In the genomic region with DNA sequence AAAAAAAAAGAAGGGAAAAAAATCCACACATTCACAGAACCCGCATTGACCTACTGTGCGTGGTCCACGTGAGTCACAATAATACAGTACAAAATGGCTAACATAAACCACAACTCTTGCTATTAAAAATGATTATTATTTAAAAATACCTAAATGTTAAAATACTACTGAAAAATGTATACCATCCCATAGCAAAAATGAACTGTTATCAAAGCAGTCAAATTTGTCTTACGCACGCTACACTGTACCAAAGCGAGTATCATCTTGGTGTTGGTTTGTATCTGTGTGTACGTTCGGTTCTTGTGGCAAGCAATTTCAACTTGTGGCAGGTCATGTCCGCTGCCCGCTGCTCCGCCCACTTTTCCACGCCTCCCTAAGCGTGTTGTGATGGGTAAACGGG, we compare ENCODE assay signal across 1 fruit fly cellular context.
TF ChIP-seq lines count a peak whose summit lies in the region.

No protein-coding gene starts in this region.

TF ChIP-seq in whole organism, embryonic, 481 proteins besides CTCF, POLR2A, EP300 and RAD21 (continued from another document and continues in another):
- TF ChIP-seq dati (GFP tag; IDR thresholded peaks at IDR 0.05; lab: Robert Waterston, UW) (peak; percentile 76), CG12155 (GFP tag; optimal IDR thresholded peaks at IDR 0.05; lab: Kevin White, UChicago) (peak; percentile 87), CG17359 (tag; optimal IDR thresholded peaks at IDR 0.05; lab: Kevin White, UChicago) (peak; percentile 89), wdn (GFP tag; IDR thresholded peaks at IDR 0.05; lab: Robert Waterston, UW) (peak; percentile 60; the same call in 1 of the 2 replicates), CG4820 (GFP tag; optimal IDR thresholded peaks at IDR 0.05; lab: Kevin White, UChicago) (peak; percentile 83), nerfin-2 (GFP tag; IDR thresholded peaks at IDR 0.05; lab: Robert Waterston, UW; ENCODE audit: partially characterized antibody) (0 out of 2 replicates have a peak, but pooled peaks have one; percentile 36), CG4707 (GFP tag; optimal IDR thresholded peaks at IDR 0.05; lab: Kevin White, UChicago) (peak; percentile 81), Lim3 (GFP tag; IDR thresholded peaks at IDR 0.05; lab: Robert Waterston, UW) (peak; percentile 70; the same call in 1 of the 2 replicates), cato (GFP tag; optimal IDR thresholded peaks at IDR 0.05; lab: Kevin White, UChicago; ENCODE audit: borderline replicate concordance) (peak; percentile 80), Oli (tag; optimal IDR thresholded peaks at IDR 0.05; lab: Kevin White, UChicago) (peak; percentile 92), mam (GFP tag; optimal IDR thresholded peaks at IDR 0.05; lab: Kevin White, UChicago) (peak; percentile 82), corto (GFP tag; optimal IDR thresholded peaks at IDR 0.05; lab: Kevin White, UChicago) (no peak), Ada2b (GFP tag; IDR thresholded peaks at IDR 0.05; lab: Robert Waterston, UW) (peak; percentile 92), CG10543 (GFP tag; optimal IDR thresholded peaks at IDR 0.05; lab: Kevin White, UChicago) (peak; percentile 84), sens-2 (GFP tag; IDR thresholded peaks at IDR 0.05; lab: Robert Waterston, UW) (peak; percentile 91), gsb (GFP tag; IDR thresholded peaks at IDR 0.05; lab: Robert Waterston, UW) (peak; percentile 83), Mrtf (GFP tag; IDR thresholded peaks at IDR 0.05; lab: Robert Waterston, UW) (peak; percentile 88), CG2116 (GFP tag; optimal IDR thresholded peaks at IDR 0.05; lab: Kevin White, UChicago) (peak; percentile 33), CG34376 (GFP tag; optimal IDR thresholded peaks at IDR 0.05; lab: Kevin White, UChicago) (peak; percentile 72), stc (GFP tag; IDR thresholded peaks at IDR 0.05; lab: Robert Waterston, UW) (peak; percentile 91), ro (GFP tag; IDR thresholded peaks at IDR 0.05; lab: Robert Waterston, UW) (peak; percentile 57; the same call in 1 of the 2 replicates), CG17802 (tag; optimal IDR thresholded peaks at IDR 0.05; lab: Kevin White, UChicago) (peak; percentile 59), CG12659 (GFP tag; optimal IDR thresholded peaks at IDR 0.05; lab: Kevin White, UChicago) (peak; percentile 87), Dp (GFP tag; optimal IDR thresholded peaks at IDR 0.05; lab: Kevin White, UChicago) (no peak), CG3838 (GFP tag; optimal IDR thresholded peaks at IDR 0.05; lab: Kevin White, UChicago) (peak; percentile 51), tgo (GFP tag; IDR thresholded peaks at IDR 0.05; lab: Robert Waterston, UW) (peak; percentile 94), C15 (GFP tag; IDR thresholded peaks at IDR 0.05; lab: Robert Waterston, UW) (peak; percentile 82; the same call in 2 of the 3 replicates), CG17385 (GFP tag; optimal IDR thresholded peaks at IDR 0.05; lab: Kevin White, UChicago) (peak; percentile 90), pum (GFP tag; optimal IDR thresholded peaks at IDR 0.05; lab: Kevin White, UChicago) (peak; percentile 93), ac (GFP tag; optimal IDR thresholded peaks at IDR 0.05; lab: Kevin White, UChicago) (peak; percentile 61), Rx (GFP tag; IDR thresholded peaks at IDR 0.05; lab: Robert Waterston, UW) (no peak), eyg (GFP tag; optimal IDR thresholded peaks at IDR 0.05; lab: Kevin White, UChicago) (peak; percentile 44), Nf-YB (GFP tag; optimal IDR thresholded peaks at IDR 0.05; lab: Kevin White, UChicago) (peak; percentile 75), gro (GFP tag; optimal IDR thresholded peaks at IDR 0.05; lab: Kevin White, UChicago) (peak; percentile 76), dan (GFP tag; IDR thresholded peaks at IDR 0.05; lab: Robert Waterston, UW) (no peak; the same call in 1 of the 2 replicates), CG4617 (GFP tag; optimal IDR thresholded peaks at IDR 0.05; lab: Kevin White, UChicago; ENCODE audit: borderline replicate concordance) (peak; percentile 64), Atf3 (GFP tag; optimal IDR thresholded peaks at IDR 0.05; lab: Kevin White, UChicago) (peak; percentile 66), NC2β (GFP tag; optimal IDR thresholded peaks at IDR 0.05; lab: Kevin White, UChicago) (peak; percentile 80), Sox102F (GFP tag; optimal IDR thresholded peaks at IDR 0.05; lab: Kevin White, UChicago) (peak; percentile 94), CG11398 (GFP tag; optimal IDR thresholded peaks at IDR 0.05; lab: Kevin White, UChicago) (peak; percentile 61), CG6272 (GFP tag; IDR thresholded peaks at IDR 0.05; lab: Robert Waterston, UW) (peak; percentile 90), HHEX (GFP tag; optimal IDR thresholded peaks at IDR 0.05; lab: Kevin White, UChicago) (peak; percentile 78), sob (GFP tag; IDR thresholded peaks at IDR 0.05; lab: Robert Waterston, UW) (peak; percentile 95), CG12071 (GFP tag; optimal IDR thresholded peaks at IDR 0.05; lab: Kevin White, UChicago) (peak; percentile 80), CG17568 (GFP tag; optimal IDR thresholded peaks at IDR 0.05; lab: Kevin White, UChicago) (peak; percentile 85), Trl (optimal IDR thresholded peaks at IDR 0.05; lab: Kevin White, UChicago) (no peak), Trl (GFP tag; optimal IDR thresholded peaks at IDR 0.05; lab: Kevin White, UChicago) (peak; percentile 93), dpn (GFP tag; optimal IDR thresholded peaks at IDR 0.05; lab: Kevin White, UChicago) (peak; percentile 64 to 92), CG8944 (GFP tag; optimal IDR thresholded peaks at IDR 0.05; lab: Kevin White, UChicago) (peak; percentile 69), eve (GFP tag; optimal IDR thresholded peaks at IDR 0.05; lab: Kevin White, UChicago) (peak; percentile 76 to 95), CG7745 (tag; optimal IDR thresholded peaks at IDR 0.05; lab: Kevin White, UChicago) (no peak), CG3065 (GFP tag; optimal IDR thresholded peaks at IDR 0.05; lab: Kevin White, UChicago) (peak; percentile 75), CG4854 (GFP tag; optimal IDR thresholded peaks at IDR 0.05; lab: Kevin White, UChicago) (peak; percentile 74), CG2889 (GFP tag; IDR thresholded peaks at IDR 0.05; lab: Robert Waterston, UW) (peak; percentile 87), CG30431 (GFP tag; optimal IDR thresholded peaks at IDR 0.05; lab: Kevin White, UChicago) (peak; percentile 87), CG7987 (GFP tag; optimal IDR thresholded peaks at IDR 0.05; lab: Kevin White, UChicago) (peak; percentile 72), PHDP (tag; optimal IDR thresholded peaks at IDR 0.05; lab: Kevin White, UChicago) (peak; percentile 93), CG6854 (GFP tag; optimal IDR thresholded peaks at IDR 0.05; lab: Kevin White, UChicago) (peak; percentile 59), chinmo (GFP tag; IDR thresholded peaks at IDR 0.05; lab: Robert Waterston, UW; ENCODE audit: partially characterized antibody) (no peak), Blimp-1 (GFP tag; optimal IDR thresholded peaks at IDR 0.05; lab: Kevin White, UChicago) (peak; percentile 89), CG8359 (GFP tag; optimal IDR thresholded peaks at IDR 0.05; lab: Kevin White, UChicago; ENCODE audit: borderline replicate concordance) (peak; percentile 58), lbe (GFP tag; optimal IDR thresholded peaks at IDR 0.05; lab: Kevin White, UChicago) (peak; percentile 75), Poxn (GFP tag; IDR thresholded peaks at IDR 0.05; lab: Robert Waterston, UW) (no peak), CG14014 (GFP tag; IDR thresholded peaks at IDR 0.05; lab: Robert Waterston, UW) (peak; percentile 93), jumu (GFP tag; optimal IDR thresholded peaks at IDR 0.05; lab: Kevin White, UChicago) (peak; percentile 91), pzg (GFP tag; optimal IDR thresholded peaks at IDR 0.05; lab: Kevin White, UChicago) (peak; percentile 6), CG31365 (tag; optimal IDR thresholded peaks at IDR 0.05; lab: Kevin White, UChicago) (peak; percentile 42), Antp (GFP tag; optimal IDR thresholded peaks at IDR 0.05; lab: Kevin White, UChicago) (peak; percentile 93), CG8281 (tag; optimal IDR thresholded peaks at IDR 0.05; lab: Kevin White, UChicago) (peak; percentile 55), gce (GFP tag; IDR thresholded peaks at IDR 0.05; lab: Robert Waterston, UW) (peak; percentile 94), nau (GFP tag; optimal IDR thresholded peaks at IDR 0.05; lab: Kevin White, UChicago) (peak; percentile 72), H15 (GFP tag; IDR thresholded peaks at IDR 0.05; lab: Robert Waterston, UW) (peak; percentile 91), CG6791 (GFP tag; IDR thresholded peaks at IDR 0.05; lab: Robert Waterston, UW; ENCODE audit: partially characterized antibody) (no peak), gem (tag; optimal IDR thresholded peaks at IDR 0.05; lab: Kevin White, UChicago) (peak; percentile 94), CG13624 (GFP tag; optimal IDR thresholded peaks at IDR 0.05; lab: Kevin White, UChicago) (peak; percentile 68), maf-S (GFP tag; optimal IDR thresholded peaks at IDR 0.05; lab: Kevin White, UChicago) (peak; percentile 50), tna (GFP tag; IDR thresholded peaks at IDR 0.05; lab: Robert Waterston, UW; ENCODE audit: partially characterized antibody) (no peak), Xbp1 (GFP tag; optimal IDR thresholded peaks at IDR 0.05; lab: Kevin White, UChicago) (peak; percentile 89), Abd-B (GFP tag; optimal IDR thresholded peaks at IDR 0.05; lab: Kevin White, UChicago) (peak; percentile 81), ap (GFP tag; IDR thresholded peaks at IDR 0.05; lab: Robert Waterston, UW) (peak; percentile 86), Oaz (GFP tag; IDR thresholded peaks at IDR 0.05; lab: Robert Waterston, UW) (peak; percentile 87), Sry-δ (GFP tag; optimal IDR thresholded peaks at IDR 0.05; lab: Kevin White, UChicago) (peak; percentile 45), ken (GFP tag; IDR thresholded peaks at IDR 0.05; lab: Robert Waterston, UW) (peak; percentile 94), E2f1 (GFP tag; IDR thresholded peaks at IDR 0.05; lab: Robert Waterston, UW) (peak; percentile 92), CG9215 (GFP tag; IDR thresholded peaks at IDR 0.05; lab: Robert Waterston, UW) (peak; percentile 86), CG11504 (tag; optimal IDR thresholded peaks at IDR 0.05; lab: Kevin White, UChicago) (peak; percentile 92), gsb-n (tag; optimal IDR thresholded peaks at IDR 0.05; lab: Kevin White, UChicago) (peak; percentile 93), nerfin-1 (tag; optimal IDR thresholded peaks at IDR 0.05; lab: Kevin White, UChicago) (peak; percentile 81), CG31441 (GFP tag; IDR thresholded peaks at IDR 0.05; lab: Robert Waterston, UW) (peak; percentile 74), CG9609 (GFP tag; optimal IDR thresholded peaks at IDR 0.05; lab: Kevin White, UChicago) (peak; percentile 46), ranshi (GFP tag; IDR thresholded peaks at IDR 0.05; lab: Robert Waterston, UW) (peak; percentile 93), CG13775 (GFP tag; optimal IDR thresholded peaks at IDR 0.05; lab: Kevin White, UChicago) (peak; percentile 85), CG18262 (tag; optimal IDR thresholded peaks at IDR 0.05; lab: Kevin White, UChicago) (peak; percentile 85), CG1647 (GFP tag; optimal IDR thresholded peaks at IDR 0.05; lab: Kevin White, UChicago) (peak; percentile 67), CG17186 (GFP tag; optimal IDR thresholded peaks at IDR 0.05; lab: Kevin White, UChicago) (peak; percentile 43), CG33213 (GFP tag; optimal IDR thresholded peaks at IDR 0.05; lab: Kevin White, UChicago) (peak; percentile 70), sd (tag; optimal IDR thresholded peaks at IDR 0.05; lab: Kevin White, UChicago) (no peak), CG14710 (tag; optimal IDR thresholded peaks at IDR 0.05; lab: Kevin White, UChicago) (peak; percentile 85), toy (GFP tag; IDR thresholded peaks at IDR 0.05; lab: Robert Waterston, UW) (peak; percentile 71), twi (tag; optimal IDR thresholded peaks at IDR 0.05; lab: Kevin White, UChicago) (peak; percentile 81), onecut (GFP tag; IDR thresholded peaks at IDR 0.05; lab: Robert Waterston, UW) (peak; percentile 87), CG12104 (GFP tag; optimal IDR thresholded peaks at IDR 0.05; lab: Kevin White, UChicago) (peak; percentile 49), CG5180 (GFP tag; optimal IDR thresholded peaks at IDR 0.05; lab: Kevin White, UChicago) (peak; percentile 55), ara (GFP tag; IDR thresholded peaks at IDR 0.05; lab: Robert Waterston, UW) (peak; percentile 97), Bdp1 (GFP tag; optimal IDR thresholded peaks at IDR 0.05; lab: Kevin White, UChicago) (peak; percentile 72), fu2 (GFP tag; optimal IDR thresholded peaks at IDR 0.05; lab: Kevin White, UChicago) (peak; percentile 60), CG11456 (GFP tag; IDR thresholded peaks at IDR 0.05; lab: Robert Waterston, UW) (peak; percentile 93), Nf-YA (GFP tag; IDR thresholded peaks at IDR 0.05; lab: Robert Waterston, UW) (peak; percentile 82), peb (GFP tag; IDR thresholded peaks at IDR 0.05; lab: Robert Waterston, UW) (peak; percentile 86), CHES-1-like (GFP tag; optimal IDR thresholded peaks at IDR 0.05; lab: Kevin White, UChicago) (peak; percentile 69), nmo (GFP tag; optimal IDR thresholded peaks at IDR 0.05; lab: Kevin White, UChicago) (peak; percentile 90), tx (GFP tag; optimal IDR thresholded peaks at IDR 0.05; lab: Kevin White, UChicago) (peak; percentile 40), CG8478 (optimal IDR thresholded peaks at IDR 0.05; lab: Kevin White, UChicago) (no peak), slou (GFP tag; optimal IDR thresholded peaks at IDR 0.05; lab: Kevin White, UChicago) (peak; percentile 64), CG34224 (GFP tag; IDR thresholded peaks at IDR 0.05; lab: Robert Waterston, UW; ENCODE audit: partially characterized antibody) (no peak), so (GFP tag; IDR thresholded peaks at IDR 0.05; lab: Robert Waterston, UW) (peak; percentile 90; the same call in 2 of the 3 replicates), zen (tag; optimal IDR thresholded peaks at IDR 0.05; lab: Kevin White, UChicago) (peak; percentile 86), CG15073 (GFP tag; optimal IDR thresholded peaks at IDR 0.05; lab: Kevin White, UChicago) (peak; percentile 74), insv (GFP tag; optimal IDR thresholded peaks at IDR 0.05; lab: Kevin White, UChicago) (peak in 1 of 2 experiments; percentile 48), NK7.1 (GFP tag; optimal IDR thresholded peaks at IDR 0.05; lab: Kevin White, UChicago) (peak; percentile 66), CG2199 (GFP tag; IDR thresholded peaks at IDR 0.05; lab: Robert Waterston, UW) (peak; percentile 94; the same call in 2 of the 3 replicates), CG18764 (GFP tag; optimal IDR thresholded peaks at IDR 0.05; lab: Kevin White, UChicago) (peak; percentile 75), crc (GFP tag; optimal IDR thresholded peaks at IDR 0.05; lab: Kevin White, UChicago) (peak; percentile 28), odd (GFP tag; optimal IDR thresholded peaks at IDR 0.05; lab: Kevin White, UChicago) (peak; percentile 81)
